Fruit fly (Drosophila melanogaster): ENCODE data around the gene CG31205.

dm6 chr3R:20778285-20778926, 47.0 kb downstream of the CG31205 start:
- TF ChIP-seq CG8478 (optimal IDR thresholded peaks at IDR 0.05) = no peak
- no peak for TF ChIP-seq CTCF (optimal IDR thresholded peaks at IDR 0.05)

Measured in S2 (cell line).